Worm (Caenorhabditis elegans) whole organism, young adult: ENCODE results near the gene ZK632.2.

Experiments
- F55B11.4 ChIP-seq: sonication (generic microtip); optimal IDR thresholded peaks from 2 replicates; lab custom pipeline; 2016; ENCODE audit warnings: missing compliant biosample characterization, missing genetic modification characterization, borderline replicate concordance; ENCODE audit not compliant: insufficient read depth
- F57A8.1 ChIP-seq: fragments of 200-800 bp; sonication (Bioruptor generic); optimal IDR thresholded peaks from 2 replicates; lab custom pipeline; 2018; ENCODE audit warnings: mild to moderate bottlenecking, missing genetic modification characterization, moderate library complexity, missing compliant biosample characterization
- aptf-2 ChIP-seq: fragments of 200-800 bp; sonication (Bioruptor generic); conservative IDR thresholded peaks from 2 replicates; pipeline ENCODE4 v1.3.6; 2022; ENCODE audit warnings: missing genetic modification reagents, missing genetic modification characterization, missing compliant biosample characterization
- ceh-100 ChIP-seq: fragments of 200-800 bp; sonication (Bioruptor generic); IDR thresholded peaks from 2 replicates; pipeline ENCODE4 v1.3.6; 2022; ENCODE audit warnings: missing genetic modification reagents, missing genetic modification characterization, missing compliant biosample characterization
- chd-7 ChIP-seq: sonication (generic microtip); optimal IDR thresholded peaks from 2 replicates; lab custom pipeline; 2016; ENCODE audit warnings: mild to moderate bottlenecking, missing genetic modification characterization, moderate library complexity, missing compliant biosample characterization
- dpl-1 ChIP-seq: fragments of 150-350 bp; optimal IDR thresholded peaks from 2 replicates; lab custom pipeline; 2014; ENCODE audit warnings: missing biosample characterization, missing genetic modification reagents, missing genetic modification characterization
- efl-1 ChIP-seq: fragments of 150-350 bp; optimal IDR thresholded peaks from 2 replicates; lab custom pipeline; 2014; ENCODE audit warnings: missing biosample characterization, missing genetic modification reagents, missing genetic modification characterization
- egrh-3 ChIP-seq: fragments of 200-800 bp; sonication (Bioruptor generic); IDR thresholded peaks from 2 replicates; pipeline ENCODE4 v1.3.6; 2022; ENCODE audit warnings: missing genetic modification reagents, missing genetic modification characterization, missing compliant biosample characterization
- lir-1 ChIP-seq: fragments of 200-800 bp; sonication (Bioruptor generic); conservative IDR thresholded peaks from 2 replicates; pipeline ENCODE4 v1.3.6; 2022; ENCODE audit warnings: missing genetic modification reagents, missing genetic modification characterization, missing compliant biosample characterization
- lsy-27 ChIP-seq: sonication (generic microtip); optimal IDR thresholded peaks from 2 replicates; lab custom pipeline; 2017; ENCODE audit warnings: missing genetic modification characterization, mild to moderate bottlenecking, missing compliant biosample characterization, antibody characterized with exemption, missing genotype, borderline replicate concordance; ENCODE audit not compliant: insufficient read depth
- nfya-1 ChIP-seq: sonication (generic microtip); optimal IDR thresholded peaks from 2 replicates; lab custom pipeline; 2017; ENCODE audit warnings: antibody characterized with exemption, missing compliant biosample characterization, missing genetic modification characterization, borderline replicate concordance; ENCODE audit not compliant: insufficient read depth
- snpc-4 ChIP-seq, 5 experiments: fragments of 150-350 bp in 1 of 5; sonication (generic microtip) in 4 of 5; optimal IDR thresholded peaks; 2 replicates each; lab custom pipeline; 2014 to 2018; ENCODE audit warnings: missing genetic modification characterization in 5 of 5, missing biosample characterization in 3 of 5, antibody characterized with exemption in 2 of 5, mild to moderate bottlenecking in 2 of 5, missing compliant biosample characterization in 2 of 5, missing genotype in 2 of 5, moderate library complexity in 2 of 5, missing genetic modification reagents in 1 of 5

DNA sequence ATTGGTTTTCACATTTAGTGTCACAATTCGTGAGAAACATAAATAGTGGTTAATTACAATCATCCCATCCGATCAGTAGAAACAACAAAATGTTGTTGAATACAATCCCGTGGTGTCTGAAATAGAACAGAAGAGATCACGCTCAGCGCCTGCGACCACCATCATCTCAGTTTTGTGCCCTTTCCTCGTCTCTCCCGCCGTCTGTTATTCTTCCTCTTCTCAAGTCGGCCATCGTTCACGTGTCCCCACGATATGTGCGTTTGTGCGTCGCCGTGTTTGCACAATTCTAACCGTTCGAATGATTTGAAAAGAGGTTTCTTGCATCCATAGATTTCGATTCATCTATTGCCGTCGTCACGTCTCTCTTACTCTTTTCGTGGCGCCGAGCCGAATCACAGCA is 19.9 kb downstream of the ZK632.2 start, which contains the start of gene panl-3:
- TF ChIP-seq chd-7 (tag; lab: Kevin White, UChicago) (peak; percentile 52), snpc-4 (GFP tag; optimal IDR thresholded peaks at IDR 0.05; lab: Kevin White, UChicago) (no peak), snpc-4 (tag; optimal IDR thresholded peaks at IDR 0.05; lab: Kevin White, UChicago) (peak in 2 of 4 experiments; percentile 31 to 38), lsy-27 (tag; lab: Kevin White, UChicago) (no peak), egrh-3 (GFP tag; lab: Robert Waterston, UW) (no peak), efl-1 (GFP tag; lab: Kevin White, UChicago) (no peak), lir-1 (GFP tag; lab: Robert Waterston, UW) (no peak), ceh-100 (GFP tag; lab: Robert Waterston, UW) (no peak), aptf-2 (GFP tag; lab: Robert Waterston, UW) (no peak), nfya-1 (tag; lab: Kevin White, UChicago) (no peak), F55B11.4 (tag; lab: Kevin White, UChicago) (no peak), F57A8.1 (GFP tag; lab: Kevin White, UChicago) (no peak), dpl-1 (peak; percentile 0)
